Worm (Caenorhabditis elegans) whole organism, young adult: ENCODE results near the gene cdt-2.

Experiments used
- B0019.2 ChIP-seq: fragments of 200-800 bp; sonication (Bioruptor generic); conservative IDR thresholded peaks from 2 replicates; pipeline ENCODE4 v1.3.6; 2022; ENCODE audit warnings: missing genetic modification reagents, missing genetic modification characterization, missing compliant biosample characterization
- B0261.1 ChIP-seq: sonication (generic microtip); optimal IDR thresholded peaks from 2 replicates; lab custom pipeline; 2016; ENCODE audit warnings: mild to moderate bottlenecking, missing genetic modification characterization, moderate library complexity, missing compliant biosample characterization
- C17E4.6 ChIP-seq: fragments of 200-800 bp; sonication (Bioruptor generic); IDR thresholded peaks from 2 replicates; pipeline ENCODE4 v1.3.6; 2022; ENCODE audit warnings: missing genetic modification reagents, missing genetic modification characterization, missing compliant biosample characterization
- D2030.7 ChIP-seq: fragments of 200-800 bp; sonication (Bioruptor generic); IDR thresholded peaks from 2 replicates; pipeline ENCODE4 v1.3.6; 2022; ENCODE audit warnings: missing genetic modification reagents, missing genetic modification characterization, missing compliant biosample characterization
- F39B2.1 ChIP-seq: fragments of 200-800 bp; sonication (Bioruptor generic); IDR thresholded peaks from 2 replicates; pipeline ENCODE4 v1.3.6; 2022; ENCODE audit warnings: missing genetic modification reagents, missing genetic modification characterization, missing compliant biosample characterization
- F52B5.7 ChIP-seq: sonication (generic microtip); optimal IDR thresholded peaks from 2 replicates; lab custom pipeline; 2016; ENCODE audit warnings: mild to moderate bottlenecking, missing genetic modification characterization, missing compliant biosample characterization
- T26A5.8 ChIP-seq: sonication (generic microtip); optimal IDR thresholded peaks from 2 replicates; lab custom pipeline; 2016; ENCODE audit warnings: missing genetic modification characterization, missing compliant biosample characterization
- Y56A3A.18 ChIP-seq: fragments of 200-800 bp; sonication (Bioruptor generic); IDR thresholded peaks from 2 replicates; pipeline ENCODE4 v1.3.6; 2022; ENCODE audit warnings: missing genetic modification reagents, missing genetic modification characterization, missing compliant biosample characterization
- atf-7 ChIP-seq: sonication (generic microtip); optimal IDR thresholded peaks from 2 replicates; lab custom pipeline; 2017; ENCODE audit warnings: mild to moderate bottlenecking, missing genetic modification characterization, missing compliant biosample characterization
- bed-1 ChIP-seq: fragments of 200-800 bp; sonication (Bioruptor generic); IDR thresholded peaks from 2 replicates; pipeline ENCODE4 v1.3.6; 2022; ENCODE audit warnings: missing genetic modification reagents, missing genetic modification characterization, missing compliant biosample characterization
- bed-2 ChIP-seq: fragments of 200-800 bp; sonication (Bioruptor generic); IDR thresholded peaks from 2 replicates; pipeline ENCODE4 v1.3.6; 2022; ENCODE audit warnings: missing genetic modification reagents, missing genetic modification characterization, missing compliant biosample characterization
- ccch-3 ChIP-seq: fragments of 200-800 bp; sonication (Bioruptor generic); optimal IDR thresholded peaks from 2 replicates; lab custom pipeline; 2018; ENCODE audit warnings: mild to moderate bottlenecking, missing genetic modification characterization, missing compliant biosample characterization
- ceh-40 ChIP-seq: fragments of 200-800 bp; sonication (Bioruptor generic); IDR thresholded peaks from 2 replicates; pipeline ENCODE4 v1.3.6; 2022; ENCODE audit warnings: missing genetic modification characterization, missing compliant biosample characterization
- ceh-91 ChIP-seq: fragments of 200-800 bp; sonication (Bioruptor generic); IDR thresholded peaks from 2 replicates; pipeline ENCODE4 v1.3.6; 2022; ENCODE audit warnings: missing genetic modification reagents, missing genetic modification characterization, missing compliant biosample characterization
- efl-1 ChIP-seq: fragments of 150-350 bp; optimal IDR thresholded peaks from 2 replicates; lab custom pipeline; 2014; ENCODE audit warnings: missing biosample characterization, missing genetic modification reagents, missing genetic modification characterization
- egl-18 ChIP-seq: fragments of 200-800 bp; sonication (Bioruptor generic); IDR thresholded peaks from 2 replicates; pipeline ENCODE4 v1.3.6; 2022; ENCODE audit warnings: missing genetic modification reagents, missing genetic modification characterization, missing compliant biosample characterization
- ekl-4 ChIP-seq: fragments of 200-800 bp; sonication (Bioruptor generic); IDR thresholded peaks from 2 replicates; pipeline ENCODE4 v1.3.6; 2022; ENCODE audit warnings: missing genetic modification reagents, missing genetic modification characterization, missing compliant biosample characterization
- fkh-3 ChIP-seq: sonication (generic microtip); optimal IDR thresholded peaks from 2 replicates; lab custom pipeline; 2016; ENCODE audit warnings: mild to moderate bottlenecking, missing genetic modification characterization, missing compliant biosample characterization
- hlh-12 ChIP-seq: sonication (generic microtip); optimal IDR thresholded peaks from 2 replicates; lab custom pipeline; 2016; ENCODE audit warnings: missing genetic modification characterization, missing compliant biosample characterization
- hlh-26 ChIP-seq: fragments of 200-800 bp; sonication (Bioruptor generic); conservative IDR thresholded peaks from 2 replicates; pipeline ENCODE4 v1.3.6; 2022; ENCODE audit warnings: missing genetic modification reagents, missing genetic modification characterization, missing compliant biosample characterization
- hmg-1.2 ChIP-seq: fragments of 200-800 bp; sonication (Bioruptor generic); IDR thresholded peaks from 2 replicates; pipeline ENCODE4 v1.3.6; 2022; ENCODE audit warnings: missing genetic modification reagents, missing genetic modification characterization, missing compliant biosample characterization
- let-607 ChIP-seq, 2 experiments: fragments of 200-800 bp in 1 of 2; sonication (Bioruptor generic) in 1 of 2; sonication (generic microtip) in 1 of 2; optimal IDR thresholded peaks; 2 replicates each; lab custom pipeline; 2016 to 2018; ENCODE audit warnings: mild to moderate bottlenecking in 2 of 2, missing compliant biosample characterization in 2 of 2, missing genetic modification characterization in 2 of 2, moderate library complexity in 2 of 2, missing genotype in 1 of 2
- lin-26 ChIP-seq: fragments of 200-800 bp; sonication (Bioruptor generic); IDR thresholded peaks from 2 replicates; pipeline ENCODE4 v1.3.6; 2022; ENCODE audit warnings: missing genetic modification reagents, missing genetic modification characterization, missing compliant biosample characterization
- lin-54 ChIP-seq: fragments of 200-800 bp; sonication (Bioruptor generic); optimal IDR thresholded peaks from 2 replicates; lab custom pipeline; 2018; ENCODE audit warnings: mild to moderate bottlenecking, missing genetic modification characterization, missing compliant biosample characterization
- lir-1 ChIP-seq: fragments of 200-800 bp; sonication (Bioruptor generic); conservative IDR thresholded peaks from 2 replicates; pipeline ENCODE4 v1.3.6; 2022; ENCODE audit warnings: missing genetic modification reagents, missing genetic modification characterization, missing compliant biosample characterization
- madf-8 ChIP-seq: fragments of 200-800 bp; sonication (Bioruptor generic); conservative IDR thresholded peaks from 2 replicates; pipeline ENCODE4 v1.3.6; 2022; ENCODE audit warnings: missing genetic modification reagents, missing genetic modification characterization, missing compliant biosample characterization
- mcd-1 ChIP-seq: fragments of 200-800 bp; sonication (Bioruptor generic); IDR thresholded peaks from 2 replicates; pipeline ENCODE4 v1.3.6; 2022; ENCODE audit warnings: missing genetic modification reagents, missing genetic modification characterization, missing compliant biosample characterization
- nfya-2 ChIP-seq: fragments of 200-800 bp; sonication (Bioruptor generic); IDR thresholded peaks from 2 replicates; pipeline ENCODE4 v1.3.6; 2022; ENCODE audit warnings: missing genetic modification reagents, missing genetic modification characterization, missing compliant biosample characterization
- pbrm-1 ChIP-seq: fragments of 200-800 bp; sonication (Bioruptor generic); IDR thresholded peaks from 2 replicates; pipeline ENCODE4 v1.3.6; 2022; ENCODE audit warnings: missing genetic modification reagents, missing genetic modification characterization, missing compliant biosample characterization
- rpc-1 ChIP-seq, 2 experiments: fragments of 150-350 bp in 1 of 2; sonication (generic microtip) in 1 of 2; optimal IDR thresholded peaks; 2 replicates each; lab custom pipeline; 2014 to 2018; ENCODE audit warnings: missing biosample characterization in 1 of 2, missing genetic modification characterization in 1 of 2, missing genetic modification reagents in 1 of 2, missing genotype in 1 of 2
- snpc-4 ChIP-seq, 5 experiments: fragments of 150-350 bp in 1 of 5; sonication (generic microtip) in 4 of 5; optimal IDR thresholded peaks; 2 replicates each; lab custom pipeline; 2014 to 2018; ENCODE audit warnings: missing genetic modification characterization in 5 of 5, missing biosample characterization in 3 of 5, antibody characterized with exemption in 2 of 5, mild to moderate bottlenecking in 2 of 5, missing compliant biosample characterization in 2 of 5, missing genotype in 2 of 5, moderate library complexity in 2 of 5, missing genetic modification reagents in 1 of 5
- ztf-22 ChIP-seq: fragments of 200-800 bp; sonication (Bioruptor generic); optimal IDR thresholded peaks from 2 replicates; lab custom pipeline; 2018; ENCODE audit warnings: mild to moderate bottlenecking, missing genetic modification characterization, moderate library complexity, missing compliant biosample characterization
- ztf-28 ChIP-seq: fragments of 200-800 bp; sonication (Bioruptor generic); IDR thresholded peaks from 2 replicates; pipeline ENCODE4 v1.3.6; 2022; ENCODE audit warnings: missing genetic modification reagents, missing genetic modification characterization, missing compliant biosample characterization
- ztf-3 ChIP-seq: fragments of 200-800 bp; sonication (Bioruptor generic); optimal IDR thresholded peaks from 2 replicates; lab custom pipeline; 2018; ENCODE audit warnings: mild to moderate bottlenecking, missing genetic modification characterization, missing compliant biosample characterization

The cdt-2 gene

ce11 chrV:15023544-15023943, 32.6 kb upstream of the cdt-2 start, which contains the start of gene F14H8.4:
Gene F14H8.4, plus strand, starts transcription at chrV:15023844.
- TF ChIP-seq ztf-28 (GFP tag; lab: Robert Waterston, UW) = no peak

DNA sequence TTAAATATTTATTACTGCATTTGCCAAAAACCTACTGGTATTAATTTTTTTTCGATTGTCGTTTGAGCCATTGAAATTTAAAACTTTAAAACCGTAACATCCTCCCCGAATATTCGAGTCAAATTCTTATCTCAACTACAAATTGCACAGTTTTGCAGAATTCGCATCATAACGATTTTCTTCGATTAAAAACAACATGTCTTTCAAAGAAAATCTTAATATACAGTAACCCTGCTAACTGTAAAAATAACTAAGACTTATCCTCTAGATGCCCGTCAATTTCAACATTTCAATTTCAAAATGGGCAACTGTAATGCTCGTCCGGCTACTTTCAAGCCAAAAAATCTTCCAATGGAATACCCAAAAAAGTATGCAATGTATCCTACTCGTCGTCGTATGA, 29.8 kb upstream of the cdt-2 start, which contains the start of gene F14H8.5:
Gene F14H8.5, plus strand, starts transcription at position 301 of the 400 bp plus-strand sequence.
- TF ChIP-seq ztf-22 (no peak), atf-7 (tag; lab: Kevin White, UChicago) (no peak), Y56A3A.18 (GFP tag; lab: Robert Waterston, UW) (no peak), ceh-91 (no peak), T26A5.8 (tag; lab: Kevin White, UChicago) (no peak), nfya-2 (GFP tag; lab: Robert Waterston, UW) (no peak)

DNA sequence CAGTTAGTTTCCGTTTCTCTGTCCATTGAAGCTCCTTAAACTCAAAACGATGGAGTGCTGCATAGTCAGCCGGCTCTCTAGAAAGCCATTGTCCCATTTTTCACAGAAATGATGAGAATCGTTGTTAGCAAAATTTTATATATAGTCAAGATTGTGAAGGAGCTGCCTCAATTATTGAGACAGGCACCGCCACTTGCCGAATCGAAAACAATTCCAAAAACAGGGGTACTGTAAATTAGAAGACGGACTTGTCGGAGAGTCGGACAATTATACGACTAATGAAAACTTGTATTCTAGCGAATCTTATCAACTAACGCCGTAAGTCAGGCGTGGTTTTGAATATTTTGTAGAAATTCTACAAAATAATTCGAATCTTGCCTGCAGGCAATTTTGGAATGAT, 29.3 kb upstream of the cdt-2 start, which contains the start of gene F14H8.2:
Gene F14H8.2, minus strand, starts transcription at position 101 of the 400 bp plus-strand sequence.
- TF ChIP-seq F52B5.7 (tag; lab: Kevin White, UChicago) = no peak
- no peak for TF ChIP-seq fkh-3
- TF ChIP-seq ceh-40 (GFP tag; lab: Robert Waterston, UW) = no peak
- no peak for TF ChIP-seq snpc-4 (GFP tag; optimal IDR thresholded peaks at IDR 0.05; lab: Kevin White, UChicago)
- TF ChIP-seq snpc-4 (tag; optimal IDR thresholded peaks at IDR 0.05; lab: Kevin White, UChicago) = no peak
- no peak for TF ChIP-seq madf-8 (GFP tag; lab: Robert Waterston, UW)
- no peak for TF ChIP-seq lin-54 (GFP tag; lab: Kevin White, UChicago)
- TF ChIP-seq efl-1 (GFP tag; lab: Kevin White, UChicago) = no peak
- TF ChIP-seq D2030.7 (GFP tag; lab: Robert Waterston, UW) = no peak
- TF ChIP-seq, all 124 proteins: peak for 0

DNA sequence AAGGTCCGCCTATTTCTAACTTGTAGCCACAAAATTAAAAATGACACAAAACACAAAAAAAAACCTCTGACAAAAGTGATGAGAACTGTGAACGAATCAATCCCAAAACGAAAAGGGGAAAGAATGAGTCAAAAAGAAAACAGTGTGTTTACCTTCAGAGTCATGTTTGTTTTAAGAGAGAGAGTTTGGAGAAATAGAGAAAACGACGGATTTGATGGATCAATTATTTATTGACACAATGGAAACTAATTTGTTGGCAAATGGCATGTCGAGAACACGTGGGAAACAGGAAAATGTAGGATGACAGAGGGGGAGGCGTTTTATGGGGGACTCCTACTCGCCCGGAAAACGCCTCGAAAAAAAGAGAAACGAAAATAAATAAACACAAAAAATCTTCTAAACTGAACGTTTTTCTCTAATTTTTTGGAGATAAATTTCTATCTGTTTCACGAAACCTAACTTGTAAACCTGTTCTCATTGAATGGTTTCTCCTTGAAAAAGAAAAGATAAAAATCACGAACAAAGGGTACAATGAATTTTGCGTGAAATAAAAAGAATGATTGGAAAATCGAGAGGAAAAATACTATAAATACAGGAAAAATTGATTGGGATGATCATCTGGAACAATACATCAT, 26.0 kb upstream of the cdt-2 start:
- TF ChIP-seq bed-2 (GFP tag; lab: Robert Waterston, UW) (no peak), ztf-3 (no peak), B0261.1 (tag; lab: Kevin White, UChicago) (no peak), rpc-1 (optimal IDR thresholded peaks at IDR 0.05; lab: Kevin White, UChicago) (no peak), rpc-1 (tag; optimal IDR thresholded peaks at IDR 0.05; lab: Kevin White, UChicago) (no peak), mcd-1 (GFP tag; lab: Robert Waterston, UW) (no peak), nfya-2 (GFP tag; lab: Robert Waterston, UW) (no peak), F39B2.1 (no peak)

ce11 chrV:15015799-15016198, 24.9 kb upstream of the cdt-2 start:
- TF ChIP-seq lin-26 (GFP tag; lab: Robert Waterston, UW) (no peak), lir-1 (GFP tag; lab: Robert Waterston, UW) (no peak), egl-18 (GFP tag; lab: Robert Waterston, UW) (no peak), C17E4.6 (no peak), bed-1 (GFP tag; lab: Robert Waterston, UW) (no peak)

- TF ChIP-seq hmg-1.2 (GFP tag; lab: Robert Waterston, UW) (no peak), pbrm-1 (no peak), mcd-1 (GFP tag; lab: Robert Waterston, UW) (no peak), ztf-3 (no peak), let-607 (tag; optimal IDR thresholded peaks at IDR 0.05; lab: Kevin White, UChicago) (no peak), hlh-26 (no peak), lin-26 (GFP tag; lab: Robert Waterston, UW) (no peak), bed-1 (GFP tag; lab: Robert Waterston, UW) (no peak), B0019.2 (GFP tag; lab: Robert Waterston, UW) (no peak), ekl-4 (GFP tag; lab: Robert Waterston, UW) (no peak), hlh-12 (tag; lab: Kevin White, UChicago) (no peak), ccch-3 (no peak)
Observed at ce11 chrV:15014164-15014563, 23.2 kb upstream of the cdt-2 start, which contains the start of gene obr-2. Gene obr-2, minus strand, starts transcription at chrV:15014264.
